Fruit fly (Drosophila melanogaster) whole organism: ENCODE measurements around the gene cerv.

Experiments used
- CG8478 ChIP-seq: fragments of >200 bp; optimal IDR thresholded peaks from 2 replicates; lab custom pipeline; 2018; ENCODE audit warnings: inconsistent platforms
- Dll ChIP-seq: fragments of >200 bp; optimal IDR thresholded peaks from 2 replicates; lab custom pipeline; 2017
- EcR ChIP-seq, 2 experiments: fragments of >200 bp; optimal IDR thresholded peaks; 2 replicates each; lab custom pipeline; 2017; ENCODE audit warnings: missing biosample characterization in 2 of 2, missing genetic modification characterization in 2 of 2, missing genetic modification reagents in 2 of 2
- pan ChIP-seq: fragments of >200 bp; optimal IDR thresholded peaks from 2 replicates; lab custom pipeline; 2017
- psq ChIP-seq: fragments of >200 bp; optimal IDR thresholded peaks from 2 replicates; lab custom pipeline; 2017

- TF ChIP-seq psq (lab: Kevin White, UChicago) (no peak), pan (lab: Kevin White, UChicago) (no peak), EcR (GFP tag; optimal IDR thresholded peaks at IDR 0.05; lab: Kevin White, UChicago) (no peak), Dll (no peak), CG8478 (no peak)
Measured at dm6 chrX:15578043-15578442, at the start of gene cerv, which contains the start of gene CG7872.
